Worm (Caenorhabditis elegans) whole organism, L4 larva: ENCODE data around the gene cox-6A.

Source experiments
- D1046.2 ChIP-seq: fragments of 200-800 bp; sonication (Bioruptor generic); IDR thresholded peaks from 2 replicates; pipeline ENCODE4 v1.3.6; 2022; ENCODE audit warnings: missing genetic modification characterization, missing compliant biosample characterization
- F26F4.8 ChIP-seq: fragments of 200-800 bp; sonication (Bioruptor generic); conservative IDR thresholded peaks from 2 replicates; pipeline ENCODE4 v1.3.6; 2022; ENCODE audit warnings: missing genetic modification characterization, missing compliant biosample characterization
- F44E2.7 ChIP-seq: fragments of 200-800 bp; sonication (Bioruptor generic); IDR thresholded peaks from 2 replicates; pipeline ENCODE4 v2.1.2; 2022; ENCODE audit warnings: missing genetic modification characterization, missing compliant biosample characterization
- F49E8.2 ChIP-seq: sonication (generic microtip); optimal IDR thresholded peaks from 2 replicates; lab custom pipeline; 2016; ENCODE audit warnings: missing compliant biosample characterization, mild to moderate bottlenecking, missing genetic modification characterization, borderline replicate concordance
- R02D3.7 ChIP-seq: fragments of 150-350 bp; sonication (generic microtip); optimal IDR thresholded peaks from 3 replicates; lab custom pipeline; 2014; ENCODE audit warnings: missing biosample characterization, missing genetic modification characterization
- T20F7.1 ChIP-seq: fragments of 200-800 bp; sonication (Bioruptor generic); optimal IDR thresholded peaks from 2 replicates; lab custom pipeline; 2018; ENCODE audit warnings: mild to moderate bottlenecking, missing genetic modification characterization, missing compliant biosample characterization
- T26A8.4 ChIP-seq: fragments of 200-800 bp; sonication (Bioruptor generic); IDR thresholded peaks from 2 replicates; pipeline ENCODE4 v1.3.6; 2022; ENCODE audit warnings: missing genetic modification characterization, missing compliant biosample characterization
- Y105C5A.15 ChIP-seq: fragments of 200-800 bp; sonication (Bioruptor generic); IDR thresholded peaks from 2 replicates; pipeline ENCODE4 v1.3.6; 2022; ENCODE audit warnings: missing genetic modification characterization, missing compliant biosample characterization
- ZK546.5 ChIP-seq, 2 experiments: sonication (generic microtip); optimal IDR thresholded peaks; 2 replicates each; lab custom pipeline; 2017; ENCODE audit warnings: missing biosample characterization in 2 of 2, missing genetic modification characterization in 2 of 2
- ama-1 ChIP-seq: fragments of 150-350 bp; optimal IDR thresholded peaks from 2 replicates; lab custom pipeline; 2014; ENCODE audit warnings: inconsistent platforms, mixed read lengths
- arid-1 ChIP-seq: fragments of 200-800 bp; sonication (Bioruptor generic); conservative IDR thresholded peaks from 2 replicates; pipeline ENCODE4 v1.3.6; 2022; ENCODE audit warnings: missing genetic modification reagents, missing genetic modification characterization, missing compliant biosample characterization
- attf-4 ChIP-seq: sonication (generic microtip); optimal IDR thresholded peaks from 3 replicates; lab custom pipeline; 2017; ENCODE audit warnings: missing biosample characterization, missing genetic modification characterization
- ceh-20 ChIP-seq: fragments of 200-800 bp; sonication (Bioruptor generic); IDR thresholded peaks from 2 replicates; pipeline ENCODE4 v1.3.6; 2022; ENCODE audit warnings: missing genetic modification reagents, missing genetic modification characterization, missing compliant biosample characterization
- ceh-32 ChIP-seq: sonication (generic microtip); optimal IDR thresholded peaks from 2 replicates; lab custom pipeline; 2016; ENCODE audit warnings: mild to moderate bottlenecking, missing genetic modification characterization, missing compliant biosample characterization; ENCODE audit not compliant: poor library complexity
- ceh-62 ChIP-seq: sonication (generic microtip); optimal IDR thresholded peaks from 2 replicates; lab custom pipeline; 2017; ENCODE audit warnings: missing biosample characterization, missing genetic modification characterization
- daf-12 ChIP-seq: fragments of 150-350 bp; optimal IDR thresholded peaks from 2 replicates; lab custom pipeline; 2014; ENCODE audit warnings: missing biosample characterization, missing genetic modification reagents, missing genetic modification characterization
- daf-16 ChIP-seq, 3 experiments: sonication (generic microtip); optimal IDR thresholded peaks; 2 replicates each; lab custom pipeline; 2016 to 2017; ENCODE audit warnings: missing genetic modification characterization in 3 of 3, missing genetic modification reagents in 3 of 3, mild to moderate bottlenecking in 2 of 3, missing compliant biosample characterization in 2 of 3, missing biosample characterization in 1 of 3, moderate library complexity in 1 of 3
- daf-19 ChIP-seq: fragments of 200-800 bp; sonication (Bioruptor generic); conservative IDR thresholded peaks from 2 replicates; pipeline ENCODE4 v1.3.6; 2022; ENCODE audit warnings: missing genetic modification characterization, missing compliant biosample characterization
- dmd-8 ChIP-seq: fragments of 200-800 bp; sonication (Bioruptor generic); IDR thresholded peaks from 2 replicates; pipeline ENCODE4 v1.3.6; 2022; ENCODE audit warnings: missing genetic modification characterization, missing compliant biosample characterization
- dmd-9 ChIP-seq: fragments of 200-800 bp; sonication (Bioruptor generic); IDR thresholded peaks from 2 replicates; pipeline ENCODE4 v1.3.6; 2022; ENCODE audit warnings: missing genetic modification reagents, missing genetic modification characterization, missing compliant biosample characterization
- dve-1 ChIP-seq: sonication (generic microtip); optimal IDR thresholded peaks from 2 replicates; lab custom pipeline; 2017; ENCODE audit warnings: antibody characterized with exemption, mild to moderate bottlenecking, missing genetic modification characterization, missing compliant biosample characterization; ENCODE audit not compliant: insufficient read depth
- egl-43 ChIP-seq: fragments of 200-800 bp; sonication (Bioruptor generic); IDR thresholded peaks from 2 replicates; pipeline ENCODE4 v1.3.6; 2022; ENCODE audit warnings: missing genetic modification reagents, missing genetic modification characterization, missing compliant biosample characterization
- fkh-10 ChIP-seq: fragments of 150-350 bp; optimal IDR thresholded peaks from 2 replicates; lab custom pipeline; 2014; ENCODE audit warnings: missing biosample characterization, missing genetic modification reagents, missing genetic modification characterization
- hif-1 ChIP-seq, 2 experiments: sonication (generic microtip); optimal IDR thresholded peaks; 2 replicates each; lab custom pipeline; 2016 to 2017; ENCODE audit warnings: missing compliant biosample characterization in 2 of 2, missing genetic modification characterization in 2 of 2, missing genetic modification reagents in 2 of 2, missing genotype in 2 of 2, mild to moderate bottlenecking in 1 of 2
- hlh-11 ChIP-seq: fragments of 200-800 bp; sonication (Bioruptor generic); optimal IDR thresholded peaks from 2 replicates; lab custom pipeline; 2018; ENCODE audit warnings: mild to moderate bottlenecking, missing genetic modification characterization, missing compliant biosample characterization
- hmg-1.1 ChIP-seq: fragments of 200-800 bp; sonication (Bioruptor generic); IDR thresholded peaks from 2 replicates; pipeline ENCODE4 v1.3.6; 2022; ENCODE audit warnings: missing genetic modification reagents, missing genetic modification characterization, missing compliant biosample characterization
- lin-38 ChIP-seq: fragments of 200-800 bp; sonication (Bioruptor generic); IDR thresholded peaks from 2 replicates; pipeline ENCODE4 v1.3.6; 2022; ENCODE audit warnings: missing genetic modification reagents, missing genetic modification characterization, missing compliant biosample characterization
- lir-3 ChIP-seq: sonication (generic microtip); optimal IDR thresholded peaks from 2 replicates; lab custom pipeline; 2016; ENCODE audit warnings: mild to moderate bottlenecking, missing genetic modification characterization, missing compliant biosample characterization
- lsy-2 ChIP-seq, 2 experiments: fragments of 150-350 bp in 1 of 2; sonication (generic microtip) in 1 of 2; optimal IDR thresholded peaks; 2 replicates each; lab custom pipeline; 2014 to 2017; ENCODE audit warnings: missing biosample characterization in 2 of 2, missing genetic modification characterization in 2 of 2
- mdt-29 ChIP-seq: fragments of 200-800 bp; sonication (Bioruptor generic); IDR thresholded peaks from 2 replicates; pipeline ENCODE4 v1.3.6; 2022; ENCODE audit warnings: missing genetic modification reagents, missing genetic modification characterization, missing compliant biosample characterization
- nhr-10 ChIP-seq: fragments of 150-350 bp; optimal IDR thresholded peaks from 2 replicates; lab custom pipeline; 2014; ENCODE audit warnings: missing biosample characterization, missing genetic modification characterization
- nhr-237 ChIP-seq: sonication (generic microtip); optimal IDR thresholded peaks from 2 replicates; lab custom pipeline; 2017; ENCODE audit warnings: missing biosample characterization, missing genetic modification characterization
- nhr-41 ChIP-seq: fragments of 200-800 bp; sonication (Bioruptor generic); IDR thresholded peaks from 2 replicates; pipeline ENCODE4 v1.3.6; 2022; ENCODE audit warnings: missing genetic modification reagents, missing genetic modification characterization, missing compliant biosample characterization
- nhr-48 ChIP-seq: sonication (generic microtip); optimal IDR thresholded peaks from 2 replicates; lab custom pipeline; 2016; ENCODE audit warnings: mild to moderate bottlenecking, missing genetic modification characterization, missing compliant biosample characterization
- nhr-77 ChIP-seq: fragments of 150-350 bp; optimal IDR thresholded peaks from 2 replicates; lab custom pipeline; 2014; ENCODE audit warnings: missing biosample characterization, missing genetic modification characterization
- pha-4 ChIP-seq, 2 experiments: fragments of 150-350 bp in 1 of 2; fragments of 200-800 bp in 1 of 2; sonication (Bioruptor generic) in 1 of 2; IDR thresholded peaks in 1 of 2; optimal IDR thresholded peaks in 1 of 2; 2 replicates each; pipeline versions ENCODE4 v1.3.6 to Lab custom; 2014 to 2022; ENCODE audit warnings: missing genetic modification characterization in 2 of 2, missing genetic modification reagents in 2 of 2, missing biosample characterization in 1 of 2, missing compliant biosample characterization in 1 of 2
- pqm-1 ChIP-seq: sonication (generic microtip); optimal IDR thresholded peaks from 2 replicates; lab custom pipeline; 2017; ENCODE audit warnings: missing biosample characterization, missing genetic modification characterization
- rbr-2 ChIP-seq: sonication (generic microtip); optimal IDR thresholded peaks from 2 replicates; lab custom pipeline; 2016; ENCODE audit warnings: missing genotype, missing genetic modification characterization, missing compliant biosample characterization
- saeg-2 ChIP-seq: fragments of 200-800 bp; sonication (Bioruptor generic); IDR thresholded peaks from 2 replicates; pipeline ENCODE4 v1.3.6; 2022; ENCODE audit warnings: missing genetic modification reagents, missing genetic modification characterization, missing compliant biosample characterization
- sdz-12 ChIP-seq: fragments of 200-800 bp; sonication (Bioruptor generic); optimal IDR thresholded peaks from 2 replicates; lab custom pipeline; 2018; ENCODE audit warnings: mild to moderate bottlenecking, missing genetic modification characterization, missing compliant biosample characterization
- spr-1 ChIP-seq: sonication (generic microtip); optimal IDR thresholded peaks from 2 replicates; lab custom pipeline; 2016; ENCODE audit warnings: mild to moderate bottlenecking, missing genetic modification characterization, missing compliant biosample characterization
- tag-97 ChIP-seq: fragments of 200-800 bp; sonication (Bioruptor generic); IDR thresholded peaks from 2 replicates; pipeline ENCODE4 v1.3.6; 2022; ENCODE audit warnings: missing genetic modification characterization, missing compliant biosample characterization
- tra-1 ChIP-seq: fragments of 200-800 bp; sonication (Bioruptor generic); IDR thresholded peaks from 2 replicates; pipeline ENCODE4 v1.3.6; 2022; ENCODE audit warnings: missing genetic modification reagents, missing genetic modification characterization, missing compliant biosample characterization
- unc-62 ChIP-seq, 3 experiments: fragments of 150-350 bp in 1 of 3; sonication (generic microtip); optimal IDR thresholded peaks in 2 of 3; peaks in 1 of 3; 1 replicate in 1 of 3; 2 replicates in 2 of 3; lab custom pipeline; 2014 to 2017; ENCODE audit warnings: missing biosample characterization in 3 of 3, missing genetic modification characterization in 3 of 3, missing genetic modification reagents in 3 of 3, missing genotype in 1 of 3
- zag-1 ChIP-seq: fragments of 150-350 bp; optimal IDR thresholded peaks from 2 replicates; lab custom pipeline; 2014; ENCODE audit warnings: missing biosample characterization, missing genetic modification characterization
- zfp-2 ChIP-seq: sonication (generic microtip); optimal IDR thresholded peaks from 2 replicates; lab custom pipeline; 2016; ENCODE audit warnings: mild to moderate bottlenecking, missing genetic modification characterization, missing compliant biosample characterization
- zfp-3 ChIP-seq: fragments of 200-800 bp; sonication (Bioruptor generic); conservative IDR thresholded peaks from 2 replicates; pipeline ENCODE4 v1.3.6; 2022; ENCODE audit warnings: missing genetic modification reagents, missing genetic modification characterization, missing compliant biosample characterization

cox-6A gene

DNA sequence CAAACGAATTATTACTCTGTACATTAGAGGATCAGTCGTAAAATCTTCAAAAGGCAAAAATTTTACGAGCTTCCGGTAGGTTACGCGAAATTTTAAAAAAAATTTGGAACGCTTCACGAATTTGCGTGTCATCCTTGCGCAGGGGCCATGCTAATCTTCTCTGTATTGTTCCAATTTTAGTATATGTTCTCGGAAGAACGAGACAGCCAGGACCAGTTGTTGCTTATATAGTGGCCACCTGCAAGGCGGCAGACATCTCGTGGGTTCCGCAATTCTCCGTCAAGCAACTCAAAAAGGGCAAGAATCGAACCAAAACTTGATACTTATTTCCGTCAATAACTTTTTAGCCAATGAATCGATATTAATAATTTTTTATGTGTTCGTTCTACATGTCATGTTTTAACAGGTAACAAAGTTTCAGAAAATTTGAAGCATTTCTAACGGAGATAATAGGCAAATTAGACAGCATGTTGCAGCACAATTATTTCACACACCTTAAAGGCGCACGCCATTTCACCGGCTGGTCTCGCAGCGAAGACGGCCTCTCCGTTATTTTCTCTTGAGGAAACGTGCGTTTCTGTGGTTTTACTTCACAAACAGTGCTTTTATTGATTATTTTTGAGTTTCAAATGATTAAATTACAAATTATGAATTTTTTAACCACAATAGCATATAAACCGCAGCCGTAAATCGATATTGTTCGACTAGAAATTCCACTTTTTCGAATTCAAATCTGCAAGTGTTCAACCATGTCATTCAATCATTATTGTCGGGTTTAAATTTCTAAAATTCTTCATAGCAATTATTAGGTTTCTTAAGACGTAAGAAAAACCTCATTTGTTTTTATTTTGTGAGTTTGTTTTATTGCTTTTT, 588 bp upstream of the cox-6A start:
- TF ChIP-seq zfp-3 (GFP tag; lab: Robert Waterston, UW) (peak; percentile 86), nhr-237 (tag; lab: Kevin White, UChicago) (no peak), F26F4.8 (GFP tag; lab: Robert Waterston, UW) (peak; percentile 92), ceh-20 (GFP tag; lab: Robert Waterston, UW) (peak; percentile 79), tra-1 (GFP tag; lab: Robert Waterston, UW) (peak; percentile 59), nhr-10 (no peak), unc-62 (GFP tag; optimal IDR thresholded peaks at IDR 0.05 in 1 of 2; lab: Kevin White, UChicago) (peak in 1 of 2 experiments; percentile 57), unc-62 (tag; optimal IDR thresholded peaks at IDR 0.05; lab: Kevin White, UChicago) (no peak), mdt-29 (GFP tag; lab: Robert Waterston, UW) (peak; percentile 84; the same call in 1 of the 2 replicates), F44E2.7 (GFP tag; lab: Robert Waterston, UW) (0 out of 2 replicates have a peak, but pooled peaks have one; percentile 75), rbr-2 (tag; lab: Kevin White, UChicago) (peak; percentile 90), daf-16 (GFP tag; optimal IDR thresholded peaks at IDR 0.05; lab: Kevin White, UChicago) (peak; percentile 76 to 83), daf-16 (tag; optimal IDR thresholded peaks at IDR 0.05; lab: Kevin White, UChicago) (peak; percentile 56), daf-19 (peak; percentile 87), egl-43 (GFP tag; lab: Robert Waterston, UW) (peak; percentile 94), attf-4 (tag; lab: Kevin White, UChicago) (no peak), lin-38 (GFP tag; lab: Robert Waterston, UW) (peak; percentile 90), saeg-2 (peak; percentile 78; the same call in 1 of the 2 replicates), R02D3.7 (tag; lab: Kevin White, UChicago) (peak; percentile 18), nhr-77 (no peak), hif-1 (tag; optimal IDR thresholded peaks at IDR 0.05; lab: Kevin White, UChicago) (peak; percentile 5 to 96), lsy-2 (tag; optimal IDR thresholded peaks at IDR 0.05; lab: Kevin White, UChicago) (peak; percentile 48 to 78), pha-4 (GFP tag; IDR thresholded peaks at IDR 0.05; lab: Robert Waterston, UW) (peak; percentile 92), pha-4 (tag; optimal IDR thresholded peaks at IDR 0.05; lab: Kevin White, UChicago) (no peak), hlh-11 (tag; lab: Kevin White, UChicago) (peak; percentile 83), lir-3 (tag; lab: Kevin White, UChicago) (peak; percentile 82), zag-1 (tag; lab: Kevin White, UChicago) (no peak), spr-1 (tag; lab: Kevin White, UChicago) (peak; percentile 77), T20F7.1 (GFP tag; lab: Kevin White, UChicago) (peak; percentile 79), ZK546.5 (tag; optimal IDR thresholded peaks at IDR 0.05; lab: Kevin White, UChicago) (no peak), T26A8.4 (peak; percentile 95), Y105C5A.15 (GFP tag; lab: Robert Waterston, UW) (peak; percentile 72; the same call in 1 of the 2 replicates), dmd-8 (GFP tag; lab: Robert Waterston, UW) (peak; percentile 95), ama-1 (lab: Kevin White, UChicago) (peak; percentile 41), F49E8.2 (tag; lab: Kevin White, UChicago) (peak; percentile 93), arid-1 (GFP tag; lab: Robert Waterston, UW) (peak; percentile 95), fkh-10 (GFP tag; lab: Kevin White, UChicago) (peak; percentile 70), dmd-9 (GFP tag; lab: Robert Waterston, UW) (peak; percentile 80), pqm-1 (tag; lab: Kevin White, UChicago) (no peak), nhr-41 (GFP tag; lab: Robert Waterston, UW) (peak; percentile 61), sdz-12 (peak; percentile 67), ceh-62 (tag; lab: Kevin White, UChicago) (no peak), D1046.2 (GFP tag; lab: Robert Waterston, UW) (peak; percentile 92), nhr-48 (tag; lab: Kevin White, UChicago) (peak; percentile 86), dve-1 (tag; lab: Kevin White, UChicago) (peak; percentile 84), hmg-1.1 (GFP tag; lab: Robert Waterston, UW) (peak; percentile 93), daf-12 (tag; lab: Kevin White, UChicago) (no peak), tag-97 (GFP tag; lab: Robert Waterston, UW) (no peak), ceh-32 (tag; lab: Kevin White, UChicago) (peak; percentile 60), zfp-2 (peak; percentile 63)
